Comparison of ENCODE assay signal across 1 fruit fly cellular context in the genomic region with DNA sequence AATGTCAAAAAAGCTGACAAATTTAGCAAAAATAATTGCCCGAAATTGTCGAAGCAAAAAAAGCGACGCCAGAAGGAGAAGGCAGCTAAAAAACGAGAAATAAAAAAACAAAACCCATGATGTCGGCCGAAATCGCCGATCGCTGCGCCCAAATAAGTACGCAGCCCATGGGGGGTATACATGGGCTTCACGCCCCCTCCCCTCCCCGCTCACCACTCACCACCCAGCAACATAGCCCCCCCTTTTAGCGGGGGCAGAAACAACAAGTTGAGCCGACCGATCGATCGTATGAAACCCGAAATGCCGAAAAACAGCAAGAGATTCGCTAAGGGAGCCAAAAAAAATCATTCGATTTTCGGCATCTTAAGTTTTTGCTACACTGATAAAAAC.
TF ChIP-seq lines count a peak whose summit lies in the region.

No protein-coding gene starts in this region.

TF ChIP-seq in whole organism, embryonic, 481 proteins besides CTCF, POLR2A, EP300 and RAD21 (continued from another document):
- TF ChIP-seq jing (GFP tag; optimal IDR thresholded peaks at IDR 0.05; lab: Kevin White, UChicago) (no peak), CG13894 (tag; optimal IDR thresholded peaks at IDR 0.05; lab: Kevin White, UChicago) (peak; percentile 58), Neu2 (GFP tag; optimal IDR thresholded peaks at IDR 0.05; lab: Kevin White, UChicago; ENCODE audit: borderline replicate concordance) (no peak), slbo (GFP tag; IDR thresholded peaks at IDR 0.05; lab: Robert Waterston, UW) (no peak), amos (GFP tag; IDR thresholded peaks at IDR 0.05; lab: Robert Waterston, UW; ENCODE audit: partially characterized antibody) (peak; percentile 30; the same call in 1 of the 2 replicates), MESR4 (GFP tag; optimal IDR thresholded peaks at IDR 0.05; lab: Kevin White, UChicago) (no peak), Sry-δ (GFP tag; optimal IDR thresholded peaks at IDR 0.05; lab: Kevin White, UChicago) (no peak), CG32532 (GFP tag; IDR thresholded peaks at IDR 0.05; lab: Robert Waterston, UW) (0 out of 2 replicates have a peak, but pooled peaks have one; percentile 6), rib (GFP tag; IDR thresholded peaks at IDR 0.05; lab: Robert Waterston, UW) (peak; percentile 92), onecut (GFP tag; IDR thresholded peaks at IDR 0.05; lab: Robert Waterston, UW) (peak; percentile 56), Drgx (GFP tag; IDR thresholded peaks at IDR 0.05; lab: Robert Waterston, UW) (peak; percentile 29; the same call in 1 of the 2 replicates), Mes4 (GFP tag; optimal IDR thresholded peaks at IDR 0.05; lab: Kevin White, UChicago) (no peak), CG8089 (GFP tag; optimal IDR thresholded peaks at IDR 0.05; lab: Kevin White, UChicago) (no peak), CG8290 (GFP tag; optimal IDR thresholded peaks at IDR 0.05; lab: Kevin White, UChicago) (no peak), CG8290 (tag; optimal IDR thresholded peaks at IDR 0.05; lab: Kevin White, UChicago) (peak in 1 of 2 experiments; percentile 50), zf30C (GFP tag; optimal IDR thresholded peaks at IDR 0.05; lab: Kevin White, UChicago) (no peak), B-H2 (GFP tag; optimal IDR thresholded peaks at IDR 0.05; lab: Kevin White, UChicago) (peak; percentile 49), en (GFP tag; optimal IDR thresholded peaks at IDR 0.05; lab: Kevin White, UChicago) (no peak), ash1 (GFP tag; optimal IDR thresholded peaks at IDR 0.05; lab: Kevin White, UChicago) (no peak), chinmo (GFP tag; IDR thresholded peaks at IDR 0.05; lab: Robert Waterston, UW; ENCODE audit: partially characterized antibody) (peak; percentile 97), klu (GFP tag; IDR thresholded peaks at IDR 0.05; lab: Robert Waterston, UW) (peak; percentile 60; the same call in 1 of the 2 replicates), CG10274 (GFP tag; optimal IDR thresholded peaks at IDR 0.05; lab: Kevin White, UChicago) (no peak), Six4 (GFP tag; optimal IDR thresholded peaks at IDR 0.05; lab: Kevin White, UChicago) (no peak), her (GFP tag; optimal IDR thresholded peaks at IDR 0.05; lab: Kevin White, UChicago) (no peak), Aef1 (GFP tag; IDR thresholded peaks at IDR 0.05; lab: Robert Waterston, UW) (peak; percentile 70), MBD-R2 (GFP tag; IDR thresholded peaks at IDR 0.05; lab: Robert Waterston, UW) (peak; percentile 28; the same call in 1 of the 2 replicates), CG13287 (GFP tag; IDR thresholded peaks at IDR 0.05; lab: Robert Waterston, UW; ENCODE audit: partially characterized antibody) (peak; percentile 13; the same call in 1 of the 2 replicates), sens (GFP tag; lab: Kevin White, UChicago) (no peak), CG12219 (GFP tag; optimal IDR thresholded peaks at IDR 0.05; lab: Kevin White, UChicago) (no peak), CG1647 (GFP tag; optimal IDR thresholded peaks at IDR 0.05; lab: Kevin White, UChicago) (no peak), abd-A (tag; optimal IDR thresholded peaks at IDR 0.05; lab: Kevin White, UChicago) (peak; percentile 35), sr (GFP tag; IDR thresholded peaks at IDR 0.05; lab: Robert Waterston, UW) (peak; percentile 71; the same call in 2 of the 3 replicates), dati (GFP tag; IDR thresholded peaks at IDR 0.05; lab: Robert Waterston, UW) (no peak), sug (tag; optimal IDR thresholded peaks at IDR 0.05; lab: Kevin White, UChicago) (peak; percentile 100), Nf-YA (GFP tag; IDR thresholded peaks at IDR 0.05; lab: Robert Waterston, UW) (no peak), sd (tag; optimal IDR thresholded peaks at IDR 0.05; lab: Kevin White, UChicago) (peak; percentile 23), Mad (GFP tag; optimal IDR thresholded peaks at IDR 0.05; lab: Kevin White, UChicago) (no peak), CG7372 (GFP tag; IDR thresholded peaks at IDR 0.05; lab: Robert Waterston, UW) (no peak), pum (GFP tag; optimal IDR thresholded peaks at IDR 0.05; lab: Kevin White, UChicago) (no peak), Ets97D (GFP tag; optimal IDR thresholded peaks at IDR 0.05; lab: Kevin White, UChicago) (no peak), CG17612 (GFP tag; IDR thresholded peaks at IDR 0.05; lab: Robert Waterston, UW) (no peak), odd (GFP tag; optimal IDR thresholded peaks at IDR 0.05; lab: Kevin White, UChicago) (no peak), ATbp (GFP tag; optimal IDR thresholded peaks at IDR 0.05; lab: Kevin White, UChicago) (no peak), NFAT (GFP tag; IDR thresholded peaks at IDR 0.05; lab: Robert Waterston, UW) (peak; percentile 68), Adf1 (GFP tag; IDR thresholded peaks at IDR 0.05; lab: Robert Waterston, UW) (peak; percentile 76), CG12769 (tag; optimal IDR thresholded peaks at IDR 0.05; lab: Kevin White, UChicago) (peak; percentile 72), Dref (GFP tag; IDR thresholded peaks at IDR 0.05; lab: Robert Waterston, UW) (0 out of 2 replicates have a peak, but pooled peaks have one; percentile 28), ci (GFP tag; IDR thresholded peaks at IDR 0.05; lab: Robert Waterston, UW) (0 out of 3 replicates have a peak, but pooled peaks have one; percentile 47), CG34422 (GFP tag; IDR thresholded peaks at IDR 0.05; lab: Robert Waterston, UW) (0 out of 3 replicates have a peak, but pooled peaks have one; percentile 25), CG4617 (GFP tag; optimal IDR thresholded peaks at IDR 0.05; lab: Kevin White, UChicago; ENCODE audit: borderline replicate concordance) (no peak), jigr1 (GFP tag; IDR thresholded peaks at IDR 0.05; lab: Robert Waterston, UW) (no peak), H2.0 (GFP tag; IDR thresholded peaks at IDR 0.05; lab: Robert Waterston, UW) (no peak)
